Fruit fly (Drosophila melanogaster): ENCODE measurements around the gene tim.
A peak's percentile ranks its signal among the peaks of the same experiment; 100 is the strongest.

DNA sequence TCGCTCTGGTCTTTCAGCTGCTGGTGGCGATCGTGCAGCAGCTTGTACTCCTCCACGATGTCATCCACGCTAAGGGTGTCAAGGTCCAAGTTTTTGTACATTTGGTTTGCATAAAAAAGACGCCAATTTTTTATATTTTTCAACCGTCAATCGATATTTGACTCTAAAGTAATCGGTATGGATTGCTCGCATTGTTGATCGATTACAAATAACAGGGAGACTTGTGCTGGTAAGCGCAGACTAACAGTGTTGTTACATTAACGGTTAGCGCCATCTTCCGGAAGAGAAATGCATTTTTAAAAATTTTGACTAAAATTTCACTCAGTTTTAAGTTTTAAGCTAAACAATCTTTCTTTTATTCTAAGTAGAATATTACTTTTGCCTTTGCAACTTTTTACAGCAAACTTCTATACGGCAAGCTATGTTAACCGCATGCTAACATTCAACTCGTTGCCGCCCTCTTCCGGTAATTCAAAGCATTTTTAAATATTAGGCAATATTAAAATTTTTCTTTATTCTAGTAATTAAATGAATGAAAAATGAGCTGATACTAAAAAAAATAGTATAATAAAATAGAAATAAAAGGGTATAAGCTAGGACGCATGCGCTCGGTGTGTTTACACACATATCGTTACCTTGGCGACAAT is 22.4 kb upstream of the tim start, which contains the start of the genes Spindly and IFT57:
- TF ChIP-seq CG3065 (GFP tag; optimal IDR thresholded peaks at IDR 0.05) (no peak), abd-A (tag; optimal IDR thresholded peaks at IDR 0.05) (no peak), Dref (GFP tag; IDR thresholded peaks at IDR 0.05) (peak; percentile 83), CG18764 (GFP tag; optimal IDR thresholded peaks at IDR 0.05) (no peak), fu2 (GFP tag; optimal IDR thresholded peaks at IDR 0.05) (no peak), CG13775 (GFP tag; optimal IDR thresholded peaks at IDR 0.05) (no peak), fru (optimal IDR thresholded peaks at IDR 0.05) (no peak), Hr39 (optimal IDR thresholded peaks at IDR 0.05) (no peak), Opbp (GFP tag; IDR thresholded peaks at IDR 0.05; ENCODE audit: partially characterized antibody) (peak; percentile 68; the same call in 2 of the 3 replicates), peb (GFP tag; IDR thresholded peaks at IDR 0.05) (no peak), sima (GFP tag; optimal IDR thresholded peaks at IDR 0.05) (no peak), lilli (GFP tag; optimal IDR thresholded peaks at IDR 0.05) (no peak), CG12942 (GFP tag; optimal IDR thresholded peaks at IDR 0.05) (no peak)
